Worm (Caenorhabditis elegans) whole organism, L2 larva: ENCODE measurements around the gene set-31.

Experiments used
- C34F6.9 ChIP-seq: fragments of 150-350 bp; optimal IDR thresholded peaks from 2 replicates; lab custom pipeline; 2014; ENCODE audit warnings: missing biosample characterization, missing genetic modification characterization
- F13H6.1 ChIP-seq: sonication (generic microtip); optimal IDR thresholded peaks from 2 replicates; lab custom pipeline; 2016; ENCODE audit warnings: missing genetic modification characterization, missing compliant biosample characterization
- R02D3.7 ChIP-seq: fragments of 150-350 bp; optimal IDR thresholded peaks from 2 replicates; lab custom pipeline; 2014; ENCODE audit warnings: missing biosample characterization, missing genetic modification characterization
- ZK546.5 ChIP-seq: sonication (generic microtip); optimal IDR thresholded peaks from 2 replicates; lab custom pipeline; 2017; ENCODE audit warnings: missing biosample characterization, missing genetic modification characterization
- alr-1 ChIP-seq: fragments of 150-350 bp; optimal IDR thresholded peaks from 2 replicates; lab custom pipeline; 2014; ENCODE audit warnings: missing biosample characterization, missing genetic modification characterization
- aly-2 ChIP-seq: fragments of 150-350 bp; optimal IDR thresholded peaks from 2 replicates; lab custom pipeline; 2014; ENCODE audit warnings: missing biosample characterization, missing genetic modification characterization
- ama-1 ChIP-seq: fragments of 150-350 bp; optimal IDR thresholded peaks from 2 replicates; lab custom pipeline; 2018; ENCODE audit warnings: inconsistent platforms
- blmp-1 ChIP-seq: sonication (generic microtip); optimal IDR thresholded peaks from 2 replicates; lab custom pipeline; 2017; ENCODE audit warnings: missing genetic modification characterization, mild to moderate bottlenecking, missing compliant biosample characterization, antibody characterized with exemption, moderate library complexity; ENCODE audit not compliant: insufficient read depth
- ceh-16 ChIP-seq: fragments of 150-350 bp; optimal IDR thresholded peaks from 2 replicates; lab custom pipeline; 2014; ENCODE audit warnings: missing biosample characterization, missing genetic modification characterization
- ceh-82 ChIP-seq: fragments of 150-350 bp; optimal IDR thresholded peaks from 2 replicates; lab custom pipeline; 2014; ENCODE audit warnings: missing biosample characterization, missing genetic modification characterization
- crh-2 ChIP-seq: sonication (generic microtip); optimal IDR thresholded peaks from 2 replicates; lab custom pipeline; 2017; ENCODE audit warnings: missing biosample characterization, missing genetic modification characterization
- dmd-4 ChIP-seq: sonication (generic microtip); optimal IDR thresholded peaks from 2 replicates; lab custom pipeline; 2017; ENCODE audit warnings: missing biosample characterization, missing genetic modification characterization
- egl-27 ChIP-seq: sonication (generic microtip); optimal IDR thresholded peaks from 3 replicates; lab custom pipeline; 2017; ENCODE audit warnings: missing biosample characterization, missing genetic modification reagents, missing genetic modification characterization
- elt-1 ChIP-seq: fragments of 150-350 bp; optimal IDR thresholded peaks from 2 replicates; lab custom pipeline; 2014; ENCODE audit warnings: missing biosample characterization, missing genetic modification characterization
- fos-1 ChIP-seq: fragments of 150-350 bp; optimal IDR thresholded peaks from 2 replicates; lab custom pipeline; 2014; ENCODE audit warnings: missing biosample characterization, missing genetic modification characterization
- gmeb-1 ChIP-seq: fragments of 150-350 bp; optimal IDR thresholded peaks from 2 replicates; lab custom pipeline; 2014; ENCODE audit warnings: missing biosample characterization, missing genetic modification characterization
- lin-11 ChIP-seq: fragments of 150-350 bp; sonication (generic microtip); optimal IDR thresholded peaks from 2 replicates; lab custom pipeline; 2014; ENCODE audit warnings: missing biosample characterization, missing genetic modification characterization, inconsistent platforms, mixed read lengths
- lin-13 ChIP-seq: fragments of 150-350 bp; optimal IDR thresholded peaks from 2 replicates; lab custom pipeline; 2014; ENCODE audit warnings: missing biosample characterization, missing genetic modification reagents, missing genetic modification characterization
- lsy-2 ChIP-seq, 2 experiments: fragments of 150-350 bp in 1 of 2; sonication (generic microtip) in 1 of 2; optimal IDR thresholded peaks; 2 replicates each; lab custom pipeline; 2014 to 2017; ENCODE audit warnings: missing biosample characterization in 2 of 2, missing genetic modification characterization in 2 of 2
- mab-5 ChIP-seq: fragments of 150-350 bp; optimal IDR thresholded peaks from 2 replicates; lab custom pipeline; 2014; ENCODE audit warnings: missing biosample characterization, missing genetic modification characterization
- nhr-10 ChIP-seq: sonication (generic microtip); optimal IDR thresholded peaks from 2 replicates; lab custom pipeline; 2017; ENCODE audit warnings: missing biosample characterization, missing genetic modification characterization
- nhr-12 ChIP-seq: fragments of 150-350 bp; optimal IDR thresholded peaks from 2 replicates; lab custom pipeline; 2014; ENCODE audit warnings: missing biosample characterization, missing genetic modification characterization
- nhr-21 ChIP-seq: fragments of 150-350 bp; optimal IDR thresholded peaks from 2 replicates; lab custom pipeline; 2014; ENCODE audit warnings: missing biosample characterization, missing genetic modification characterization
- nhr-23 ChIP-seq: fragments of 150-350 bp; optimal IDR thresholded peaks from 2 replicates; lab custom pipeline; 2014; ENCODE audit warnings: missing biosample characterization, missing genetic modification reagents, missing genetic modification characterization
- nhr-237 ChIP-seq: fragments of 150-350 bp; optimal IDR thresholded peaks from 2 replicates; lab custom pipeline; 2014; ENCODE audit warnings: missing biosample characterization, missing genetic modification characterization
- nhr-77 ChIP-seq: fragments of 150-350 bp; optimal IDR thresholded peaks from 2 replicates; lab custom pipeline; 2014; ENCODE audit warnings: missing biosample characterization, missing genetic modification characterization
- peb-1 ChIP-seq: fragments of 150-350 bp; optimal IDR thresholded peaks from 2 replicates; lab custom pipeline; 2014; ENCODE audit warnings: missing biosample characterization, missing genetic modification characterization
- sem-4 ChIP-seq: fragments of 150-350 bp; optimal IDR thresholded peaks from 2 replicates; lab custom pipeline; 2014; ENCODE audit warnings: missing biosample characterization, missing genetic modification reagents, missing genetic modification characterization
- skn-1 ChIP-seq: sonication (generic microtip); optimal IDR thresholded peaks from 2 replicates; lab custom pipeline; 2017; ENCODE audit warnings: missing biosample characterization, missing genetic modification characterization
- snpc-4 ChIP-seq: fragments of 150-350 bp; optimal IDR thresholded peaks from 2 replicates; lab custom pipeline; 2014; ENCODE audit warnings: missing biosample characterization, missing genetic modification characterization
- unc-39 ChIP-seq: fragments of 150-350 bp; optimal IDR thresholded peaks from 2 replicates; lab custom pipeline; 2014; ENCODE audit warnings: missing biosample characterization, missing genetic modification characterization
- unc-55 ChIP-seq: fragments of 150-350 bp; sonication (generic microtip); optimal IDR thresholded peaks from 3 replicates; lab custom pipeline; 2014; ENCODE audit warnings: missing biosample characterization, missing genetic modification reagents, missing genetic modification characterization
- unc-62 ChIP-seq: fragments of 150-350 bp; optimal IDR thresholded peaks from 2 replicates; lab custom pipeline; 2014; ENCODE audit warnings: missing biosample characterization, missing genetic modification reagents, missing genetic modification characterization
- zag-1 ChIP-seq: fragments of 150-350 bp; optimal IDR thresholded peaks from 2 replicates; lab custom pipeline; 2014; ENCODE audit warnings: missing biosample characterization, missing genetic modification characterization
- ztf-1 ChIP-seq: fragments of 200-800 bp; sonication (Bioruptor generic); conservative IDR thresholded peaks from 2 replicates; pipeline ENCODE4 v1.3.6; 2022; ENCODE audit warnings: missing genetic modification characterization, missing compliant biosample characterization
- ztf-11 ChIP-seq: sonication (generic microtip); optimal IDR thresholded peaks from 2 replicates; lab custom pipeline; 2017; ENCODE audit warnings: missing biosample characterization, missing genetic modification characterization
- ztf-4 ChIP-seq: fragments of 150-350 bp; optimal IDR thresholded peaks from 2 replicates; lab custom pipeline; 2014; ENCODE audit warnings: missing biosample characterization, missing genetic modification characterization

Gene set-31

ce11 chrV:14437355-14437754 lies 19.7 kb downstream of the set-31 start:
- TF ChIP-seq lin-13 (GFP tag; lab: Kevin White, UChicago) = no peak
- TF ChIP-seq C34F6.9 (tag; lab: Kevin White, UChicago) = no peak
- no peak for TF ChIP-seq gmeb-1
- no peak for TF ChIP-seq ztf-4 (tag; lab: Kevin White, UChicago)
- TF ChIP-seq unc-62 (GFP tag; lab: Kevin White, UChicago) = no peak

ce11 chrV:14438099-14438739 lies 20.5 kb downstream of the set-31 start:
- TF ChIP-seq alr-1 = no peak
- TF ChIP-seq, all 48 proteins: peak for 0

ce11 chrV:14439236-14439635 lies 21.5 kb downstream of the set-31 start:
- TF ChIP-seq zag-1 (tag; lab: Kevin White, UChicago) (no peak), unc-55 (GFP tag; lab: Kevin White, UChicago) (no peak), aly-2 (tag; lab: Kevin White, UChicago) (no peak), elt-1 (tag; lab: Kevin White, UChicago) (no peak), C34F6.9 (tag; lab: Kevin White, UChicago) (no peak), F13H6.1 (tag; lab: Kevin White, UChicago) (no peak), skn-1 (tag; lab: Kevin White, UChicago) (no peak), nhr-237 (tag; lab: Kevin White, UChicago) (no peak), lin-13 (GFP tag; lab: Kevin White, UChicago) (no peak), ztf-4 (tag; lab: Kevin White, UChicago) (no peak)
- TF ChIP-seq, all 48 proteins: peak for 0

ce11 chrV:14440841-14441240 lies 23.1 kb downstream of the set-31 start, which contains the start of gene F23B12.4:
F23B12.4 (plus strand) TSS chrV:14441141.
- TF ChIP-seq egl-27 (tag; lab: Kevin White, UChicago) (no peak), blmp-1 (tag; lab: Kevin White, UChicago) (no peak), nhr-23 (no peak), lin-11 (tag; lab: Kevin White, UChicago) (no peak), skn-1 (tag; lab: Kevin White, UChicago) (no peak), unc-62 (GFP tag; lab: Kevin White, UChicago) (no peak), sem-4 (tag; lab: Kevin White, UChicago) (no peak), ceh-16 (tag; lab: Kevin White, UChicago) (no peak), alr-1 (no peak), elt-1 (tag; lab: Kevin White, UChicago) (no peak), ZK546.5 (no peak), nhr-21 (tag; lab: Kevin White, UChicago) (no peak), F13H6.1 (tag; lab: Kevin White, UChicago) (no peak), lin-13 (GFP tag; lab: Kevin White, UChicago) (no peak), ztf-11 (no peak), ama-1 (lab: Kevin White, UChicago) (no peak)

ce11 chrV:14446453-14446852 lies 28.8 kb downstream of the set-31 start:
- no peak for TF ChIP-seq lsy-2 (tag; optimal IDR thresholded peaks at IDR 0.05; lab: Kevin White, UChicago)
- TF ChIP-seq aly-2 (tag; lab: Kevin White, UChicago) = no peak
- no peak for TF ChIP-seq ceh-82 (tag; lab: Kevin White, UChicago)
- no peak for TF ChIP-seq unc-39
- no peak for TF ChIP-seq nhr-21 (tag; lab: Kevin White, UChicago)
- TF ChIP-seq F13H6.1 (tag; lab: Kevin White, UChicago) = no peak
- no peak for TF ChIP-seq nhr-23
- TF ChIP-seq mab-5 (tag; lab: Kevin White, UChicago) = no peak
- TF ChIP-seq peb-1 = no peak
- TF ChIP-seq nhr-10 = no peak
- no peak for TF ChIP-seq gmeb-1
- no peak for TF ChIP-seq ztf-11
- no peak for TF ChIP-seq lin-11 (tag; lab: Kevin White, UChicago)

- TF ChIP-seq fos-1 (tag; lab: Kevin White, UChicago) (peak; percentile 80), C34F6.9 (tag; lab: Kevin White, UChicago) (no peak), unc-39 (no peak), aly-2 (tag; lab: Kevin White, UChicago) (no peak), ztf-4 (tag; lab: Kevin White, UChicago) (no peak), gmeb-1 (peak; percentile 10), unc-62 (GFP tag; lab: Kevin White, UChicago) (no peak), nhr-12 (tag; lab: Kevin White, UChicago) (no peak), ZK546.5 (no peak), R02D3.7 (no peak), dmd-4 (tag; lab: Kevin White, UChicago) (no peak), mab-5 (tag; lab: Kevin White, UChicago) (no peak), ama-1 (lab: Kevin White, UChicago) (no peak), crh-2 (tag; lab: Kevin White, UChicago) (peak; percentile 8), peb-1 (no peak), nhr-77 (tag; lab: Kevin White, UChicago) (no peak), sem-4 (tag; lab: Kevin White, UChicago) (no peak), ceh-82 (tag; lab: Kevin White, UChicago) (no peak), snpc-4 (no peak), unc-55 (GFP tag; lab: Kevin White, UChicago) (peak; percentile 9), ztf-1 (GFP tag; lab: Robert Waterston, UW) (no peak)
- TF ChIP-seq, all 48 proteins: peak for 4
These were observed 29.6 kb downstream of the set-31 start, which contains the start of the genes dlat-1 and fntb-1 for ce11 chrV:14447240-14447763. dlat-1 (minus strand) TSS chrV:14447290. fntb-1 (plus strand) TSS chrV:14447651.
